Fruit fly (Drosophila melanogaster) whole organism, embryonic: Measurements from ENCODE around the gene Idua.

Experiments used
- Abd-B ChIP-seq: fragments of 200-800 bp; sonication (Bioruptor generic); optimal IDR thresholded peaks from 2 replicates; lab custom pipeline; 2018; ENCODE audit warnings: missing biosample characterization, mild to moderate bottlenecking, missing genetic modification characterization, moderate library complexity
- C15 ChIP-seq: fragments of 200-800 bp; sonication (Bioruptor generic); IDR thresholded peaks from 3 replicates; pipeline ENCODE4 v1.3.6; 2022; ENCODE audit warnings: missing biosample characterization, missing genetic modification characterization
- CG10565 ChIP-seq: fragments of 200-800 bp; sonication (Bioruptor generic); optimal IDR thresholded peaks from 3 replicates; lab custom pipeline; 2016; ENCODE audit warnings: missing biosample characterization, mild to moderate bottlenecking, missing genetic modification characterization
- CG11085 ChIP-seq: fragments of 200-800 bp; sonication (Bioruptor generic); IDR thresholded peaks from 2 replicates; pipeline ENCODE4 v1.3.6; 2022; ENCODE audit warnings: missing biosample characterization, missing genetic modification characterization
- CG15011 ChIP-seq: fragments of 200-800 bp; sonication (Bioruptor generic); optimal IDR thresholded peaks from 3 replicates; lab custom pipeline; 2018; ENCODE audit warnings: missing biosample characterization, mild to moderate bottlenecking, missing genetic modification characterization
- CG16815 ChIP-seq: fragments of 200-800 bp; sonication (Bioruptor generic); optimal IDR thresholded peaks from 3 replicates; lab custom pipeline; 2017; ENCODE audit warnings: missing biosample characterization, mild to moderate bottlenecking, missing genetic modification characterization
- CG17186 ChIP-seq: fragments of 200-800 bp; sonication (Bioruptor generic); optimal IDR thresholded peaks from 3 replicates; lab custom pipeline; 2017; ENCODE audit warnings: missing biosample characterization, missing genetic modification reagents, missing genetic modification characterization
- CG18262 ChIP-seq: fragments of 200-800 bp; optimal IDR thresholded peaks from 3 replicates; lab custom pipeline; 2019; ENCODE audit warnings: missing biosample characterization, mild to moderate bottlenecking, missing genetic modification characterization, moderate library complexity
- CG3163 ChIP-seq: fragments of 200-800 bp; sonication (Bioruptor generic); optimal IDR thresholded peaks from 3 replicates; lab custom pipeline; 2016; ENCODE audit warnings: missing biosample characterization, missing genetic modification characterization
- CG33557 ChIP-seq: fragments of 200-800 bp; sonication (Bioruptor generic); optimal IDR thresholded peaks from 2 replicates; lab custom pipeline; 2019; ENCODE audit warnings: missing biosample characterization, mild to moderate bottlenecking, missing genetic modification characterization, moderate library complexity
- CG3847 ChIP-seq: fragments of 200-800 bp; sonication (Bioruptor generic); IDR thresholded peaks from 2 replicates; pipeline ENCODE4 v1.3.6; 2022; ENCODE audit warnings: missing biosample characterization, missing genetic modification characterization
- CG4328 ChIP-seq: fragments of 200-800 bp; sonication (Bioruptor generic); optimal IDR thresholded peaks from 3 replicates; lab custom pipeline; 2017; ENCODE audit warnings: missing biosample characterization, missing genetic modification reagents, missing genetic modification characterization
- CG6254 ChIP-seq: fragments of 200-800 bp; sonication (Bioruptor generic); optimal IDR thresholded peaks from 3 replicates; lab custom pipeline; 2017; ENCODE audit warnings: mild to moderate bottlenecking, missing biosample characterization, missing genetic modification reagents, missing genetic modification characterization
- CG9609 ChIP-seq: fragments of 200-800 bp; sonication (Bioruptor generic); optimal IDR thresholded peaks from 3 replicates; lab custom pipeline; 2016; ENCODE audit warnings: missing biosample characterization, missing genetic modification characterization
- Chrac-16 ChIP-seq: fragments of 200-800 bp; sonication (Bioruptor generic); optimal IDR thresholded peaks from 3 replicates; lab custom pipeline; 2016; ENCODE audit warnings: missing biosample characterization, missing genetic modification characterization
- Dip2 ChIP-seq: fragments of 200-800 bp; sonication (Bioruptor generic); IDR thresholded peaks from 2 replicates; pipeline ENCODE4 v1.3.6; 2022; ENCODE audit warnings: missing biosample characterization, missing genetic modification characterization
- Dref ChIP-seq: fragments of 200-800 bp; sonication (Bioruptor generic); IDR thresholded peaks from 2 replicates; pipeline ENCODE4 v1.3.6; 2022; ENCODE audit warnings: missing biosample characterization, missing genetic modification characterization
- Eip74EF ChIP-seq, 2 experiments: fragments of 200-800 bp in 1 of 2; fragments of >200 bp in 1 of 2; sonication (Bioruptor generic) in 1 of 2; optimal IDR thresholded peaks; 2 replicates each; lab custom pipeline; 2017 to 2019; ENCODE audit warnings: missing biosample characterization in 2 of 2, missing genetic modification characterization in 2 of 2, mild to moderate bottlenecking in 1 of 2, moderate library complexity in 1 of 2
- GATAe ChIP-seq: fragments of 200-800 bp; sonication (Bioruptor generic); conservative IDR thresholded peaks from 2 replicates; pipeline ENCODE4 v1.3.6; 2022; ENCODE audit warnings: missing biosample characterization, missing genetic modification characterization
- HLH4C ChIP-seq: fragments of 200-800 bp; sonication (Bioruptor generic); IDR thresholded peaks from 3 replicates; pipeline ENCODE4 v1.3.6; 2022; ENCODE audit warnings: missing biosample characterization, missing genetic modification characterization; ENCODE audit not compliant: partially characterized antibody
- Kr ChIP-seq: fragments of 200-800 bp; sonication (Bioruptor generic); optimal IDR thresholded peaks from 2 replicates; lab custom pipeline; 2017; ENCODE audit warnings: missing biosample characterization, mild to moderate bottlenecking, missing genetic modification characterization
- MBD-R2 ChIP-seq: fragments of 200-800 bp; sonication (Bioruptor generic); IDR thresholded peaks from 2 replicates; pipeline ENCODE4 v1.3.6; 2022; ENCODE audit warnings: missing biosample characterization, missing genetic modification characterization
- Mad ChIP-seq: fragments of 200-800 bp; sonication (Bioruptor generic); optimal IDR thresholded peaks from 2 replicates; lab custom pipeline; 2016; ENCODE audit warnings: missing biosample characterization, missing genetic modification characterization
- Myb ChIP-seq: fragments of 200-800 bp; sonication (Bioruptor generic); optimal IDR thresholded peaks from 2 replicates; lab custom pipeline; 2016; ENCODE audit warnings: missing biosample characterization, missing genetic modification characterization
- NFAT ChIP-seq: fragments of 200-800 bp; sonication (Bioruptor generic); IDR thresholded peaks from 2 replicates; pipeline ENCODE4 v1.3.6; 2022; ENCODE audit warnings: missing biosample characterization, missing genetic modification characterization
- Nf-YA ChIP-seq: fragments of 200-800 bp; sonication (Bioruptor generic); IDR thresholded peaks from 2 replicates; pipeline ENCODE4 v1.3.6; 2022; ENCODE audit warnings: missing biosample characterization, missing genetic modification characterization
- Nf-YC ChIP-seq: fragments of 200-800 bp; optimal IDR thresholded peaks from 3 replicates; lab custom pipeline; 2019; ENCODE audit warnings: missing biosample characterization, mild to moderate bottlenecking, missing genetic modification characterization, moderate library complexity
- Side ChIP-seq: fragments of 200-800 bp; sonication (Bioruptor generic); optimal IDR thresholded peaks from 2 replicates; lab custom pipeline; 2016; ENCODE audit warnings: missing biosample characterization, missing genetic modification characterization
- Trl ChIP-seq, 3 experiments: fragments of >200 bp in 2 of 3; fragments of 200-800 bp in 1 of 3; sonication (Bioruptor generic) in 1 of 3; optimal IDR thresholded peaks; 2 replicates in 1 of 3; 3 replicates in 2 of 3; lab custom pipeline; 2016 to 2017; ENCODE audit warnings: missing biosample characterization in 1 of 3, missing genetic modification characterization in 1 of 3
- ash1 ChIP-seq: fragments of 200-800 bp; sonication (Bioruptor generic); optimal IDR thresholded peaks from 2 replicates; lab custom pipeline; 2018; ENCODE audit warnings: missing biosample characterization, mild to moderate bottlenecking, missing genetic modification characterization
- bab2 ChIP-seq: fragments of 200-800 bp; sonication (Bioruptor generic); optimal IDR thresholded peaks from 2 replicates; lab custom pipeline; 2016; ENCODE audit warnings: missing biosample characterization, missing genetic modification characterization
- caup ChIP-seq: fragments of 200-800 bp; sonication (Bioruptor generic); optimal IDR thresholded peaks from 3 replicates; lab custom pipeline; 2017; ENCODE audit warnings: missing biosample characterization, mild to moderate bottlenecking, missing genetic modification characterization, moderate library complexity; ENCODE audit not compliant: severe bottlenecking
- cwo ChIP-seq: fragments of 200-800 bp; sonication (Bioruptor generic); optimal IDR thresholded peaks from 3 replicates; lab custom pipeline; 2017; ENCODE audit warnings: missing biosample characterization, missing genetic modification characterization, mild to moderate bottlenecking, moderate library complexity, missing genetic modification reagents
- dysf ChIP-seq: fragments of 200-800 bp; sonication (Bioruptor generic); IDR thresholded peaks from 3 replicates; pipeline ENCODE4 v1.3.6; 2022; ENCODE audit warnings: missing biosample characterization, missing genetic modification characterization
- gem ChIP-seq: fragments of 200-800 bp; sonication (Bioruptor generic); optimal IDR thresholded peaks from 2 replicates; lab custom pipeline; 2019; ENCODE audit warnings: missing biosample characterization, mild to moderate bottlenecking, missing genetic modification characterization, moderate library complexity
- hbn ChIP-seq: fragments of 200-800 bp; sonication (Bioruptor generic); IDR thresholded peaks from 2 replicates; pipeline ENCODE4 v1.3.6; 2022; ENCODE audit warnings: missing biosample characterization, missing genetic modification characterization; ENCODE audit not compliant: partially characterized antibody
- kah ChIP-seq: fragments of 200-800 bp; sonication (Bioruptor generic); optimal IDR thresholded peaks from 2 replicates; lab custom pipeline; 2018; ENCODE audit warnings: missing biosample characterization, mild to moderate bottlenecking, missing genetic modification characterization
- nau ChIP-seq: fragments of 200-800 bp; sonication (Bioruptor generic); optimal IDR thresholded peaks from 3 replicates; lab custom pipeline; 2017; ENCODE audit warnings: missing biosample characterization, mild to moderate bottlenecking, missing genetic modification characterization, missing genetic modification reagents
- nerfin-2 ChIP-seq: fragments of 200-800 bp; sonication (Bioruptor generic); IDR thresholded peaks from 2 replicates; pipeline ENCODE4 v1.3.6; 2022; ENCODE audit warnings: missing biosample characterization, missing genetic modification characterization; ENCODE audit not compliant: partially characterized antibody
- org-1 ChIP-seq: fragments of 200-800 bp; sonication (Bioruptor generic); optimal IDR thresholded peaks from 2 replicates; lab custom pipeline; 2017; ENCODE audit warnings: missing biosample characterization, missing genetic modification characterization
- row ChIP-seq: fragments of 200-800 bp; sonication (Bioruptor generic); IDR thresholded peaks from 3 replicates; pipeline ENCODE4 v1.3.6; 2022; ENCODE audit warnings: missing biosample characterization, missing genetic modification characterization
- scrt ChIP-seq: fragments of 200-800 bp; sonication (Bioruptor generic); optimal IDR thresholded peaks from 2 replicates; lab custom pipeline; 2018; ENCODE audit warnings: missing biosample characterization, mild to moderate bottlenecking, missing genetic modification characterization, moderate library complexity
- sens-2 ChIP-seq: fragments of 200-800 bp; sonication (Bioruptor generic); IDR thresholded peaks from 2 replicates; pipeline ENCODE4 v1.3.6; 2022; ENCODE audit warnings: missing biosample characterization, missing genetic modification characterization
- sim ChIP-seq: fragments of 200-800 bp; sonication (Bioruptor generic); IDR thresholded peaks from 2 replicates; pipeline ENCODE4 v1.3.6; 2022; ENCODE audit warnings: missing biosample characterization, missing genetic modification characterization
- sna ChIP-seq: fragments of 200-800 bp; sonication (Bioruptor generic); IDR thresholded peaks from 2 replicates; pipeline ENCODE4 v1.3.6; 2022; ENCODE audit warnings: missing biosample characterization, missing genetic modification characterization; ENCODE audit not compliant: partially characterized antibody
- trh ChIP-seq: fragments of 200-800 bp; sonication (Bioruptor generic); optimal IDR thresholded peaks from 2 replicates; lab custom pipeline; 2016; ENCODE audit warnings: missing biosample characterization, missing genetic modification characterization
- wdn ChIP-seq: fragments of 200-800 bp; sonication (Bioruptor generic); IDR thresholded peaks from 2 replicates; pipeline ENCODE4 v1.3.6; 2022; ENCODE audit warnings: missing biosample characterization, missing genetic modification characterization
- yki ChIP-seq: fragments of >200 bp; optimal IDR thresholded peaks from 3 replicates; lab custom pipeline; 2018
- zen ChIP-seq: fragments of 200-800 bp; sonication (Bioruptor generic); optimal IDR thresholded peaks from 3 replicates; lab custom pipeline; 2018; ENCODE audit warnings: missing biosample characterization, mild to moderate bottlenecking, missing genetic modification characterization, moderate library complexity
- zfh1 ChIP-seq: fragments of 200-800 bp; sonication (Bioruptor generic); IDR thresholded peaks from 3 replicates; pipeline ENCODE4 v1.3.6; 2022; ENCODE audit warnings: missing biosample characterization, missing genetic modification characterization

Gene Idua

dm6 chr2L:11123499-11123898 lies 10.6 kb upstream of the Idua start, which contains the start of the genes Csl4 and Nup160 (continued):
- TF ChIP-seq Eip74EF (GFP tag; optimal IDR thresholded peaks at IDR 0.05; lab: Kevin White, UChicago) (no peak), row (peak; percentile 93), HLH4C (GFP tag; lab: Robert Waterston, UW) (no peak), gem (tag; lab: Kevin White, UChicago) (no peak), sens-2 (no peak), Abd-B (GFP tag; lab: Kevin White, UChicago) (peak; percentile 65), sim (GFP tag; lab: Robert Waterston, UW) (peak; percentile 9; the same call in 1 of the 2 replicates), caup (GFP tag; lab: Kevin White, UChicago) (peak; percentile 74), Trl (optimal IDR thresholded peaks at IDR 0.05; lab: Kevin White, UChicago) (no peak), Trl (GFP tag; optimal IDR thresholded peaks at IDR 0.05; lab: Kevin White, UChicago) (peak; percentile 91), CG15011 (no peak), CG17186 (GFP tag; lab: Kevin White, UChicago) (peak; percentile 69), dysf (peak; percentile 71; the same call in 2 of the 3 replicates), CG33557 (GFP tag; lab: Kevin White, UChicago) (peak; percentile 37), Myb (GFP tag; lab: Kevin White, UChicago) (peak; percentile 71), Dref (peak; percentile 29; the same call in 1 of the 2 replicates), yki (lab: Kevin White, UChicago) (no peak), CG9609 (GFP tag; lab: Kevin White, UChicago) (peak; percentile 85), kah (GFP tag; lab: Kevin White, UChicago) (no peak), ash1 (no peak), CG10565 (GFP tag; lab: Kevin White, UChicago) (no peak), CG6254 (GFP tag; lab: Kevin White, UChicago) (peak; percentile 39), org-1 (peak; percentile 0), nerfin-2 (GFP tag; lab: Robert Waterston, UW) (no peak), CG3163 (GFP tag; lab: Kevin White, UChicago) (peak; percentile 35), C15 (GFP tag; lab: Robert Waterston, UW) (no peak), hbn (GFP tag; lab: Robert Waterston, UW) (0 out of 2 replicates have a peak, but pooled peaks have one; percentile 32), scrt (GFP tag; lab: Kevin White, UChicago) (no peak), nau (no peak), NFAT (GFP tag; lab: Robert Waterston, UW) (peak; percentile 65), MBD-R2 (GFP tag; lab: Robert Waterston, UW) (peak; percentile 93), zen (tag; lab: Kevin White, UChicago) (peak; percentile 68), sna (GFP tag; lab: Robert Waterston, UW) (no peak), Nf-YC (tag; lab: Kevin White, UChicago) (no peak), CG16815 (GFP tag; lab: Kevin White, UChicago) (no peak), Chrac-16 (GFP tag; lab: Kevin White, UChicago) (peak; percentile 88), Mad (GFP tag; lab: Kevin White, UChicago) (peak; percentile 79), trh (peak; percentile 28), wdn (GFP tag; lab: Robert Waterston, UW) (peak; percentile 56; the same call in 1 of the 2 replicates), Nf-YA (GFP tag; lab: Robert Waterston, UW) (peak; percentile 54; the same call in 1 of the 2 replicates), Side (peak; percentile 89), bab2 (GFP tag; lab: Kevin White, UChicago) (peak; percentile 88), CG4328 (no peak), CG11085 (GFP tag; lab: Robert Waterston, UW) (peak; percentile 48), CG18262 (tag; lab: Kevin White, UChicago) (no peak), cwo (GFP tag; lab: Kevin White, UChicago) (peak; percentile 41), zfh1 (GFP tag; lab: Robert Waterston, UW) (peak; percentile 79), CG3847 (GFP tag; lab: Robert Waterston, UW) (peak; percentile 88), Dip2 (GFP tag; lab: Robert Waterston, UW) (no peak), GATAe (GFP tag; lab: Robert Waterston, UW) (no peak), Kr (no peak)
